Worm (Caenorhabditis elegans) whole organism, L3 larva: ENCODE measurements around the gene math-24.

Experiments used
- aly-2 ChIP-seq: fragments of 150-350 bp; optimal IDR thresholded peaks from 2 replicates; lab custom pipeline; 2014; ENCODE audit warnings: missing biosample characterization, missing genetic modification characterization
- ceh-28 ChIP-seq: fragments of 150-350 bp; optimal IDR thresholded peaks from 2 replicates; lab custom pipeline; 2014; ENCODE audit warnings: missing biosample characterization, missing genetic modification reagents, missing genetic modification characterization
- fos-1 ChIP-seq: fragments of 150-350 bp; optimal IDR thresholded peaks from 2 replicates; lab custom pipeline; 2014; ENCODE audit warnings: missing biosample characterization, missing genetic modification characterization

DNA sequence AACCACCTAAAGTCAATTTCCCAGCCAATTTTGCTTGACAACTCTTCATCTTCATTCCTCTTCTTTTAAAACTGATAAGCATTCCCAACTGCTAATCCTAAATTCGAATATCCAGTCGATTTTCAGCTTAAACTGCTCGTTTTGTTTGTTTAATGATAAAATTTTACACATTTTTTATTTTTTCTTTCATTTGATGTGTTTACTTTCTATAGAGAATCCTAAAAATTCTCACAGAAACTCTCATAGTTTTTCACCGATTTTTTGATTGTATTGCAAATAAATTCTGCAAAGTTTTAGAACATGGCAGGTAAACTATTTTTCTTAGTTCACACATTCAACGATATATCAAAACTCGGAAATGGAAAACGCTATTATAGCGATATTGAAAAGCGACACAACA lies 4.3 kb upstream of the math-24 start, which contains the start of gene math-25:
- TF ChIP-seq ceh-28 (no peak), aly-2 (tag; lab: Kevin White, UChicago) (no peak), fos-1 (tag; lab: Kevin White, UChicago) (no peak)
